Worm (Caenorhabditis elegans) whole organism, L1 larva: Measurements from ENCODE around the gene mks-3.

Experiments used
- ama-1 ChIP-seq: fragments of 150-350 bp; optimal IDR thresholded peaks from 2 replicates; lab custom pipeline; 2014
- ces-1 ChIP-seq: fragments of 150-350 bp; optimal IDR thresholded peaks from 2 replicates; lab custom pipeline; 2014; ENCODE audit warnings: missing biosample characterization, missing genetic modification reagents, missing genetic modification characterization
- efl-3 ChIP-seq: fragments of 200-800 bp; sonication (Bioruptor generic); optimal IDR thresholded peaks from 2 replicates; lab custom pipeline; 2018; ENCODE audit warnings: mild to moderate bottlenecking, missing genetic modification characterization, missing compliant biosample characterization
- elt-3 ChIP-seq, 6 experiments: fragments of 150-350 bp in 1 of 6; sonication (generic microtip); optimal IDR thresholded peaks; 2 replicates each; lab custom pipeline; 2017 to 2018; ENCODE audit warnings: missing biosample characterization in 6 of 6, missing genetic modification characterization in 6 of 6, inconsistent platforms in 1 of 6
- fos-1 ChIP-seq: fragments of 150-350 bp; optimal IDR thresholded peaks from 2 replicates; lab custom pipeline; 2014; ENCODE audit warnings: missing biosample characterization, missing genetic modification characterization
- lsy-2 ChIP-seq, 2 experiments: fragments of 150-350 bp; optimal IDR thresholded peaks; 2 replicates each; lab custom pipeline; 2014; ENCODE audit warnings: missing biosample characterization in 2 of 2, missing genetic modification characterization in 2 of 2
- mep-1 ChIP-seq: fragments of 150-350 bp; optimal IDR thresholded peaks from 2 replicates; lab custom pipeline; 2014; ENCODE audit warnings: missing biosample characterization, missing genetic modification characterization
- nhr-11 ChIP-seq: fragments of 150-350 bp; optimal IDR thresholded peaks from 2 replicates; lab custom pipeline; 2014; ENCODE audit warnings: missing biosample characterization, missing genetic modification characterization
- nhr-237 ChIP-seq: fragments of 150-350 bp; optimal IDR thresholded peaks from 2 replicates; lab custom pipeline; 2014; ENCODE audit warnings: missing biosample characterization, missing genetic modification characterization
- nhr-28 ChIP-seq: fragments of 150-350 bp; optimal IDR thresholded peaks from 2 replicates; lab custom pipeline; 2014; ENCODE audit warnings: missing biosample characterization, missing genetic modification characterization
- nhr-76 ChIP-seq: sonication (generic microtip); optimal IDR thresholded peaks from 2 replicates; lab custom pipeline; 2017; ENCODE audit warnings: missing biosample characterization, missing genetic modification characterization
- sox-4 ChIP-seq: sonication (generic microtip); optimal IDR thresholded peaks from 2 replicates; lab custom pipeline; 2016; ENCODE audit warnings: missing genetic modification characterization, missing compliant biosample characterization
- unc-62 ChIP-seq: fragments of 150-350 bp; optimal IDR thresholded peaks from 2 replicates; lab custom pipeline; 2014; ENCODE audit warnings: missing biosample characterization, missing genetic modification reagents, missing genetic modification characterization
- ztf-11 ChIP-seq, 2 experiments: sonication (generic microtip); optimal IDR thresholded peaks; 2 replicates each; lab custom pipeline; 2016 to 2017; ENCODE audit warnings: missing genetic modification characterization in 2 of 2, missing biosample characterization in 1 of 2, missing compliant biosample characterization in 1 of 2

DNA sequence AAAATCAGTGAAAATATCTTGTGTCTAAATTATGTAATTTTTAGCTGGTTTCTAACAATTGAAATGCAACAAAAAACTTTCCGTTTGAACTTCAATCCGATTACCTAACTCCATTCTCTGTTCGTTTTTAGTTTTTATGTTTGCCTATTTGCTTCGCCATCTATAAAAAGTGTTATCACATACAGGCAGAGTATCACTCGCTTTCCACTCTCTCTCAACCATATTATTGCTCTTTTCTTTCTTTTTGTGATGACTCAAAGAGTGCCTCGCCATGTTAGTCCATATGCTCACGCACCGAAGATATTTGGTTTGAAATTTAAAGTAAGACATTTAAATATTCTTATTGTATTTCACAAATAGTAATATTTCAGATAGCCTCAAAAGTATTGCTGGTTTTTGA is 48.5 kb downstream of the mks-3 start, which contains the start of gene ZK1290.13:
- TF ChIP-seq fos-1 (tag; lab: Kevin White, UChicago) (no peak), mep-1 (tag; lab: Kevin White, UChicago) (no peak), nhr-76 (tag; lab: Kevin White, UChicago) (no peak), efl-3 (no peak), ces-1 (GFP tag; lab: Kevin White, UChicago) (no peak), elt-3 (tag; optimal IDR thresholded peaks at IDR 0.05; lab: Kevin White, UChicago) (no peak), sox-4 (tag; lab: Kevin White, UChicago) (no peak), unc-62 (GFP tag; lab: Kevin White, UChicago) (no peak), nhr-11 (tag; lab: Kevin White, UChicago) (no peak), nhr-237 (tag; lab: Kevin White, UChicago) (no peak), ztf-11 (tag; optimal IDR thresholded peaks at IDR 0.05; lab: Kevin White, UChicago) (no peak), ama-1 (lab: Kevin White, UChicago) (no peak), nhr-28 (no peak), lsy-2 (tag; optimal IDR thresholded peaks at IDR 0.05; lab: Kevin White, UChicago) (no peak)
